Worm (Caenorhabditis elegans): ENCODE results near the gene tiar-1.

DNA sequence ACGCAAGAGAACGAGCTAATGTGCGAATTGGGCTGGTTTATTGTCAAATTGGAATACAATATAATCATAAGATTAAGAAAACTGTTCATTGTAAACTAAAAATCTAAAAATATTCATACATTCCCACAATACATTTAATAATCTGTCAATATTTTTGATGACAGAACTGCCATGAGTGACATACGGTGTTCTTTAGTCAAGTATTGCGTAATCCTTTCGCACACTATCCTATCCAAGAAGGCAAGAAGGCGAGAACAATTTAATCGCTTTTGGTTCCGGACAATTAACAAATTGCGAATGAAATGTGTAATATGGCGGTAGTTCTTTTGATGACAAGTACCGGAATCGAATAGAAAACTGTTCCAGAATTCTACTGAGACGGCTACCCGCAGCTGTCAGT lies 20.3 kb upstream of the tiar-1 start:
- TF ChIP-seq unc-39 (tag; optimal IDR thresholded peaks at IDR 0.05) (no peak), nhr-28 (tag; optimal IDR thresholded peaks at IDR 0.05) (no peak), nhr-25 (tag; optimal IDR thresholded peaks at IDR 0.05) (no peak), elt-1 (tag; optimal IDR thresholded peaks at IDR 0.05) (no peak), elt-3 (tag; optimal IDR thresholded peaks at IDR 0.05) (no peak), ZK546.5 (tag; optimal IDR thresholded peaks at IDR 0.05) (no peak), ceh-28 (tag; optimal IDR thresholded peaks at IDR 0.05) (no peak), fos-1 (tag; optimal IDR thresholded peaks at IDR 0.05) (no peak)

Measured in whole organism, L3 larva.